Worm (Caenorhabditis elegans) whole organism, young adult: Measurements from ENCODE around the gene Y43F8B.17.

Experiments used
- B0019.2 ChIP-seq: fragments of 200-800 bp; sonication (Bioruptor generic); conservative IDR thresholded peaks from 2 replicates; pipeline ENCODE4 v1.3.6; 2022; ENCODE audit warnings: missing genetic modification reagents, missing genetic modification characterization, missing compliant biosample characterization
- egl-44 ChIP-seq: fragments of 200-800 bp; sonication (Bioruptor generic); IDR thresholded peaks from 2 replicates; pipeline ENCODE4 v1.3.6; 2022; ENCODE audit warnings: missing genetic modification reagents, missing genetic modification characterization, missing compliant biosample characterization
- lin-35 ChIP-seq, 3 experiments: fragments of 150-350 bp in 2 of 3; sonication (generic microtip) in 1 of 3; optimal IDR thresholded peaks; 2 replicates each; lab custom pipeline; 2014 to 2018; ENCODE audit warnings: missing biosample characterization in 3 of 3, missing genetic modification characterization in 3 of 3, missing genetic modification reagents in 3 of 3
- unc-130 ChIP-seq: sonication (generic microtip); optimal IDR thresholded peaks from 2 replicates; lab custom pipeline; 2016; ENCODE audit warnings: missing genetic modification reagents, missing genetic modification characterization, missing compliant biosample characterization
- unc-62 ChIP-seq: fragments of 150-350 bp; optimal IDR thresholded peaks from 2 replicates; lab custom pipeline; 2014; ENCODE audit warnings: missing biosample characterization, missing genetic modification reagents, missing genetic modification characterization
- xnd-1 ChIP-seq: sonication (generic microtip); optimal IDR thresholded peaks from 2 replicates; lab custom pipeline; 2016; ENCODE audit warnings: missing genotype, missing genetic modification reagents, missing genetic modification characterization, missing compliant biosample characterization

DNA sequence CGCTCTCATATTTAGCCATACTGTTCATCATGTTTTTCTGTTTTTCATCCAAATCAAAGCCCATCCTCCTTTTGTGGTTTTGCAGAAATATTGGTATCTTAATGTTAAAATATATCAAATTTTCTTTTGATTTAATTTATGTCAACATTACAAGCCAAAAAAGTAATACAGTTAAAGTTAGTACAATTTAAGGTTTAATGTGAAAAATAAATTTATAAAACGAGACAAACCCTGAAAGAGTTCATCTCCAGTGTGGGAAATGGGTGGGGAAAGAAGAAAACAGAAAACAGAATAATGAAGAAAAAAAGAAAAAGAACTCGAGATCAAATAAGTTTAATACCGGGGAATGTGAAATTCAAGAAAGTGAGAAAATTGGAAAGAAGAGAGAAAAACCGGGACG lies 35.7 kb upstream of the Y43F8B.17 start, which contains the start of gene M04C3.2:
- no peak for TF ChIP-seq B0019.2 (GFP tag; lab: Robert Waterston, UW)
- no peak for TF ChIP-seq xnd-1 (tag; lab: Kevin White, UChicago)
- no peak for TF ChIP-seq unc-62 (GFP tag; lab: Kevin White, UChicago)
- TF ChIP-seq egl-44 (GFP tag; lab: Robert Waterston, UW) = no peak
- TF ChIP-seq unc-130 (GFP tag; lab: Kevin White, UChicago) = no peak
- TF ChIP-seq lin-35 (GFP tag; optimal IDR thresholded peaks at IDR 0.05; lab: Kevin White, UChicago) = no peak
